Worm (Caenorhabditis elegans): ENCODE results near the gene cln-3.1.

ce11 chrV:11214569-11214968 is 50.9 kb downstream of the cln-3.1 start:
- TF ChIP-seq nhr-42 (GFP tag; IDR thresholded peaks at IDR 0.05) (no peak), nhr-237 (tag; optimal IDR thresholded peaks at IDR 0.05) (no peak), tag-97 (GFP tag; IDR thresholded peaks at IDR 0.05) (no peak), lsy-2 (tag; optimal IDR thresholded peaks at IDR 0.05) (no peak), daf-12 (tag; optimal IDR thresholded peaks at IDR 0.05) (no peak), pqm-1 (tag; optimal IDR thresholded peaks at IDR 0.05) (no peak), Y105C5A.15 (GFP tag; IDR thresholded peaks at IDR 0.05) (no peak), egl-27 (tag; optimal IDR thresholded peaks at IDR 0.05) (no peak)
